Worm (Caenorhabditis elegans) whole organism, young adult: ENCODE data around the gene rig-1.

Source experiments
- F55B11.4 ChIP-seq: sonication (generic microtip); optimal IDR thresholded peaks from 2 replicates; lab custom pipeline; 2016; ENCODE audit warnings: missing compliant biosample characterization, missing genetic modification characterization, borderline replicate concordance; ENCODE audit not compliant: insufficient read depth
- aptf-3 ChIP-seq: fragments of 200-800 bp; sonication (Bioruptor generic); IDR thresholded peaks from 2 replicates; pipeline ENCODE4 v1.3.6; 2022; ENCODE audit warnings: missing genetic modification characterization, missing compliant biosample characterization
- bed-1 ChIP-seq: fragments of 200-800 bp; sonication (Bioruptor generic); IDR thresholded peaks from 2 replicates; pipeline ENCODE4 v1.3.6; 2022; ENCODE audit warnings: missing genetic modification reagents, missing genetic modification characterization, missing compliant biosample characterization
- hrde-1 ChIP-seq: sonication (generic microtip); optimal IDR thresholded peaks from 2 replicates; lab custom pipeline; 2016; ENCODE audit warnings: missing genetic modification characterization, mild to moderate bottlenecking, missing compliant biosample characterization, moderate library complexity, missing genotype, missing genetic modification reagents, borderline replicate concordance
- let-607 ChIP-seq, 2 experiments: fragments of 200-800 bp in 1 of 2; sonication (Bioruptor generic) in 1 of 2; sonication (generic microtip) in 1 of 2; optimal IDR thresholded peaks; 2 replicates each; lab custom pipeline; 2016 to 2018; ENCODE audit warnings: mild to moderate bottlenecking in 2 of 2, missing compliant biosample characterization in 2 of 2, missing genetic modification characterization in 2 of 2, moderate library complexity in 2 of 2, missing genotype in 1 of 2
- lir-1 ChIP-seq: fragments of 200-800 bp; sonication (Bioruptor generic); conservative IDR thresholded peaks from 2 replicates; pipeline ENCODE4 v1.3.6; 2022; ENCODE audit warnings: missing genetic modification reagents, missing genetic modification characterization, missing compliant biosample characterization
- nfya-2 ChIP-seq: fragments of 200-800 bp; sonication (Bioruptor generic); IDR thresholded peaks from 2 replicates; pipeline ENCODE4 v1.3.6; 2022; ENCODE audit warnings: missing genetic modification reagents, missing genetic modification characterization, missing compliant biosample characterization
- tbx-9 ChIP-seq: sonication (generic microtip); optimal IDR thresholded peaks from 2 replicates; lab custom pipeline; 2016; ENCODE audit warnings: borderline replicate concordance, missing genetic modification characterization, inconsistent platforms, missing compliant biosample characterization
- ztf-22 ChIP-seq: fragments of 200-800 bp; sonication (Bioruptor generic); optimal IDR thresholded peaks from 2 replicates; lab custom pipeline; 2018; ENCODE audit warnings: mild to moderate bottlenecking, missing genetic modification characterization, moderate library complexity, missing compliant biosample characterization

DNA sequence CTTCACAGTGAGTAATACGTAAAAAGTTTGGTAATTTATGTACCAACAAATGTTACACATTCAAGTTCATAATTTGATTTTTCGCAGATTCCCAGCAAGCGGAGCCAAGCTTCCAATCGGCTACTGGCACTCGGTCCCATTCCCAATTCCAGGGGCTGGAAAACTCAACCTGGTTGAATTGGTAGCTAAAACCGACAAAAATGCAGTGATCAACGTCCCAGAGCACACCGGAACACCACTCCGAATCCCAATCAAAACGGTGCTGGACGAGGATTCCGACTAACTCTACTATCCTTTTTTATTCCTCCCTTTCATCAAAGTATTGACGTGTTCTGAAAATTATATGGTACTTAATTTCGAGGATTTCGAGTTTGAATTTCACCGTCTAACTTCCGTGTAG, 16.9 kb downstream of the rig-1 start:
- TF ChIP-seq hrde-1 (tag; lab: Kevin White, UChicago) (no peak), nfya-2 (no peak), bed-1 (GFP tag; lab: Robert Waterston, UW) (no peak), aptf-3 (no peak), F55B11.4 (no peak), ztf-22 (GFP tag; lab: Kevin White, UChicago) (no peak), lir-1 (GFP tag; lab: Robert Waterston, UW) (no peak), let-607 (tag; optimal IDR thresholded peaks at IDR 0.05; lab: Kevin White, UChicago) (no peak), tbx-9 (tag; lab: Kevin White, UChicago) (no peak)
